Fruit fly (Drosophila melanogaster) whole organism, pupa: ENCODE measurements around the gene soti.

Experiments
- CG14655 ChIP-seq: fragments of 200-800 bp; sonication (Bioruptor generic); optimal IDR thresholded peaks from 3 replicates; lab custom pipeline; 2017; ENCODE audit warnings: mild to moderate bottlenecking, missing biosample characterization, missing genetic modification reagents, missing genetic modification characterization
- Pif1A ChIP-seq: fragments of 200-800 bp; sonication (Bioruptor generic); optimal IDR thresholded peaks from 3 replicates; lab custom pipeline; 2016; ENCODE audit warnings: missing biosample characterization, missing genetic modification characterization
- Snoo ChIP-seq: fragments of 200-800 bp; sonication (Bioruptor generic); optimal IDR thresholded peaks from 3 replicates; lab custom pipeline; 2017; ENCODE audit warnings: missing biosample characterization, mild to moderate bottlenecking, missing genetic modification characterization, inconsistent platforms
- rn ChIP-seq: fragments of 200-800 bp; sonication (Bioruptor generic); IDR thresholded peaks from 2 replicates; pipeline ENCODE4 v1.3.6; 2022; ENCODE audit warnings: missing biosample characterization, missing genetic modification characterization

dm6 chr3R:14414318-14414717, 32.8 kb upstream of the soti start:
- TF ChIP-seq rn (GFP tag; lab: Robert Waterston, UW) (no peak), Pif1A (GFP tag; lab: Kevin White, UChicago) (no peak), Snoo (tag; lab: Kevin White, UChicago) (no peak), CG14655 (no peak)
